Worm (Caenorhabditis elegans) whole organism, L4 larva: ENCODE results near the gene K08E4.3.

Source experiments
- F44E2.7 ChIP-seq: fragments of 200-800 bp; sonication (Bioruptor generic); IDR thresholded peaks from 2 replicates; pipeline ENCODE4 v2.1.2; 2022; ENCODE audit warnings: missing genetic modification characterization, missing compliant biosample characterization
- R02D3.7 ChIP-seq: fragments of 150-350 bp; sonication (generic microtip); optimal IDR thresholded peaks from 3 replicates; lab custom pipeline; 2014; ENCODE audit warnings: missing biosample characterization, missing genetic modification characterization
- T20F7.1 ChIP-seq: fragments of 200-800 bp; sonication (Bioruptor generic); optimal IDR thresholded peaks from 2 replicates; lab custom pipeline; 2018; ENCODE audit warnings: mild to moderate bottlenecking, missing genetic modification characterization, missing compliant biosample characterization
- T26A8.4 ChIP-seq: fragments of 200-800 bp; sonication (Bioruptor generic); IDR thresholded peaks from 2 replicates; pipeline ENCODE4 v1.3.6; 2022; ENCODE audit warnings: missing genetic modification characterization, missing compliant biosample characterization
- Y48G9A.11 ChIP-seq: fragments of 200-800 bp; sonication (Bioruptor generic); IDR thresholded peaks from 2 replicates; pipeline ENCODE4 v1.3.6; 2022; ENCODE audit warnings: missing genetic modification reagents, missing genetic modification characterization, missing compliant biosample characterization
- Y5F2A.4 ChIP-seq: fragments of 200-800 bp; sonication (Bioruptor generic); optimal IDR thresholded peaks from 2 replicates; lab custom pipeline; 2018; ENCODE audit warnings: mild to moderate bottlenecking, missing genetic modification characterization, missing compliant biosample characterization
- ZK546.5 ChIP-seq, 2 experiments: sonication (generic microtip); optimal IDR thresholded peaks; 2 replicates each; lab custom pipeline; 2017; ENCODE audit warnings: missing biosample characterization in 2 of 2, missing genetic modification characterization in 2 of 2
- aha-1 ChIP-seq: fragments of 150-350 bp; peaks from one replicate; lab custom pipeline; 2014; ENCODE audit warnings: missing biosample characterization, missing genetic modification characterization
- ceh-28 ChIP-seq: fragments of 150-350 bp; optimal IDR thresholded peaks from 2 replicates; lab custom pipeline; 2014; ENCODE audit warnings: missing biosample characterization, missing genetic modification reagents, missing genetic modification characterization
- daf-12 ChIP-seq: fragments of 150-350 bp; optimal IDR thresholded peaks from 2 replicates; lab custom pipeline; 2014; ENCODE audit warnings: missing biosample characterization, missing genetic modification reagents, missing genetic modification characterization
- daf-16 ChIP-seq, 3 experiments: sonication (generic microtip); optimal IDR thresholded peaks; 2 replicates each; lab custom pipeline; 2016 to 2017; ENCODE audit warnings: missing genetic modification characterization in 3 of 3, missing genetic modification reagents in 3 of 3, mild to moderate bottlenecking in 2 of 3, missing compliant biosample characterization in 2 of 3, missing biosample characterization in 1 of 3, moderate library complexity in 1 of 3
- dmd-6 ChIP-seq: fragments of 200-800 bp; sonication (Bioruptor generic); IDR thresholded peaks from 2 replicates; pipeline ENCODE4 v1.3.6; 2022; ENCODE audit warnings: missing genetic modification reagents, missing genetic modification characterization, missing compliant biosample characterization
- dmd-8 ChIP-seq: fragments of 200-800 bp; sonication (Bioruptor generic); IDR thresholded peaks from 2 replicates; pipeline ENCODE4 v1.3.6; 2022; ENCODE audit warnings: missing genetic modification characterization, missing compliant biosample characterization
- dmd-9 ChIP-seq: fragments of 200-800 bp; sonication (Bioruptor generic); IDR thresholded peaks from 2 replicates; pipeline ENCODE4 v1.3.6; 2022; ENCODE audit warnings: missing genetic modification reagents, missing genetic modification characterization, missing compliant biosample characterization
- duxl-1 ChIP-seq: sonication (generic microtip); optimal IDR thresholded peaks from 2 replicates; lab custom pipeline; 2016; ENCODE audit warnings: mild to moderate bottlenecking, missing genetic modification characterization, moderate library complexity, missing compliant biosample characterization; ENCODE audit not compliant: poor library complexity
- egl-27 ChIP-seq: sonication (generic microtip); optimal IDR thresholded peaks from 3 replicates; lab custom pipeline; 2017; ENCODE audit warnings: missing biosample characterization, missing genetic modification reagents, missing genetic modification characterization
- hif-1 ChIP-seq, 2 experiments: sonication (generic microtip); optimal IDR thresholded peaks; 2 replicates each; lab custom pipeline; 2016 to 2017; ENCODE audit warnings: missing compliant biosample characterization in 2 of 2, missing genetic modification characterization in 2 of 2, missing genetic modification reagents in 2 of 2, missing genotype in 2 of 2, mild to moderate bottlenecking in 1 of 2
- jun-1 ChIP-seq: fragments of 150-350 bp; optimal IDR thresholded peaks from 2 replicates; lab custom pipeline; 2014; ENCODE audit warnings: missing biosample characterization, missing genetic modification reagents, missing genetic modification characterization
- lim-7 ChIP-seq: fragments of 200-800 bp; sonication (Bioruptor generic); IDR thresholded peaks from 2 replicates; pipeline ENCODE4 v1.3.6; 2022; ENCODE audit warnings: missing genetic modification characterization, missing compliant biosample characterization
- lin-15B ChIP-seq: fragments of 150-350 bp; sonication (generic microtip); optimal IDR thresholded peaks from 3 replicates; lab custom pipeline; 2014; ENCODE audit warnings: missing biosample characterization, missing genetic modification characterization
- lin-38 ChIP-seq: fragments of 200-800 bp; sonication (Bioruptor generic); IDR thresholded peaks from 2 replicates; pipeline ENCODE4 v1.3.6; 2022; ENCODE audit warnings: missing genetic modification reagents, missing genetic modification characterization, missing compliant biosample characterization
- lir-3 ChIP-seq: sonication (generic microtip); optimal IDR thresholded peaks from 2 replicates; lab custom pipeline; 2016; ENCODE audit warnings: mild to moderate bottlenecking, missing genetic modification characterization, missing compliant biosample characterization
- lsy-2 ChIP-seq, 2 experiments: fragments of 150-350 bp in 1 of 2; sonication (generic microtip) in 1 of 2; optimal IDR thresholded peaks; 2 replicates each; lab custom pipeline; 2014 to 2017; ENCODE audit warnings: missing biosample characterization in 2 of 2, missing genetic modification characterization in 2 of 2
- madf-9 ChIP-seq: fragments of 200-800 bp; sonication (Bioruptor generic); conservative IDR thresholded peaks from 2 replicates; pipeline ENCODE4 v1.3.6; 2022; ENCODE audit warnings: missing genetic modification reagents, missing genetic modification characterization, missing compliant biosample characterization
- mdt-29 ChIP-seq: fragments of 200-800 bp; sonication (Bioruptor generic); IDR thresholded peaks from 2 replicates; pipeline ENCODE4 v1.3.6; 2022; ENCODE audit warnings: missing genetic modification reagents, missing genetic modification characterization, missing compliant biosample characterization
- mes-2 ChIP-seq: sonication (generic microtip); optimal IDR thresholded peaks from 2 replicates; lab custom pipeline; 2016; ENCODE audit warnings: missing genotype, mild to moderate bottlenecking, missing genetic modification characterization, missing compliant biosample characterization; ENCODE audit not compliant: poor library complexity, severe bottlenecking
- nhr-11 ChIP-seq: fragments of 150-350 bp; optimal IDR thresholded peaks from 2 replicates; lab custom pipeline; 2014; ENCODE audit warnings: missing biosample characterization, missing genetic modification characterization
- nhr-28 ChIP-seq: fragments of 150-350 bp; optimal IDR thresholded peaks from 2 replicates; lab custom pipeline; 2014; ENCODE audit warnings: missing biosample characterization, missing genetic modification characterization
- pqm-1 ChIP-seq: sonication (generic microtip); optimal IDR thresholded peaks from 2 replicates; lab custom pipeline; 2017; ENCODE audit warnings: missing biosample characterization, missing genetic modification characterization
- sdz-12 ChIP-seq: fragments of 200-800 bp; sonication (Bioruptor generic); optimal IDR thresholded peaks from 2 replicates; lab custom pipeline; 2018; ENCODE audit warnings: mild to moderate bottlenecking, missing genetic modification characterization, missing compliant biosample characterization
- set-16 ChIP-seq: fragments of 200-800 bp; sonication (Bioruptor generic); IDR thresholded peaks from 2 replicates; pipeline ENCODE4 v1.3.6; 2022; ENCODE audit warnings: missing genetic modification reagents, missing genetic modification characterization, missing compliant biosample characterization
- snpc-1.2 ChIP-seq: fragments of 200-800 bp; sonication (Bioruptor generic); IDR thresholded peaks from 2 replicates; pipeline ENCODE4 v1.3.6; 2022; ENCODE audit warnings: missing genetic modification reagents, missing genetic modification characterization, missing compliant biosample characterization
- snpc-4 ChIP-seq: fragments of 150-350 bp; optimal IDR thresholded peaks from 2 replicates; lab custom pipeline; 2014; ENCODE audit warnings: missing biosample characterization, missing genetic modification characterization
- spr-1 ChIP-seq: sonication (generic microtip); optimal IDR thresholded peaks from 2 replicates; lab custom pipeline; 2016; ENCODE audit warnings: mild to moderate bottlenecking, missing genetic modification characterization, missing compliant biosample characterization
- spr-3 ChIP-seq: fragments of 200-800 bp; sonication (Bioruptor generic); optimal IDR thresholded peaks from 2 replicates; lab custom pipeline; 2018; ENCODE audit warnings: mild to moderate bottlenecking, missing genetic modification characterization, missing compliant biosample characterization
- tra-1 ChIP-seq: fragments of 200-800 bp; sonication (Bioruptor generic); IDR thresholded peaks from 2 replicates; pipeline ENCODE4 v1.3.6; 2022; ENCODE audit warnings: missing genetic modification reagents, missing genetic modification characterization, missing compliant biosample characterization
- unc-62 ChIP-seq, 3 experiments: fragments of 150-350 bp in 1 of 3; sonication (generic microtip); optimal IDR thresholded peaks in 2 of 3; peaks in 1 of 3; 1 replicate in 1 of 3; 2 replicates in 2 of 3; lab custom pipeline; 2014 to 2017; ENCODE audit warnings: missing biosample characterization in 3 of 3, missing genetic modification characterization in 3 of 3, missing genetic modification reagents in 3 of 3, missing genotype in 1 of 3
- zip-2 ChIP-seq: fragments of 150-350 bp; optimal IDR thresholded peaks from 2 replicates; lab custom pipeline; 2014; ENCODE audit warnings: missing biosample characterization, missing genetic modification characterization

Gene K08E4.3

ce11 chrIV:12010377-12010776 lies 47.2 kb upstream of the K08E4.3 start (continued):
- no peak for TF ChIP-seq jun-1 (tag; lab: Kevin White, UChicago)
- no peak for TF ChIP-seq snpc-4
- TF ChIP-seq lin-38 = no peak
- peak in 1 of 2 experiments; percentile 30 for TF ChIP-seq hif-1 (tag; optimal IDR thresholded peaks at IDR 0.05; lab: Kevin White, UChicago)
- no peak for TF ChIP-seq mdt-29
- TF ChIP-seq dmd-9 = no peak
- no peak for TF ChIP-seq ceh-28 (tag; lab: Kevin White, UChicago)
- no peak for TF ChIP-seq lin-15B (tag; lab: Kevin White, UChicago)
- no peak for TF ChIP-seq duxl-1 (tag; lab: Kevin White, UChicago)
- no peak for TF ChIP-seq unc-62 (GFP tag; optimal IDR thresholded peaks at IDR 0.05 in 1 of 2; lab: Kevin White, UChicago)
- no peak for TF ChIP-seq unc-62 (tag; optimal IDR thresholded peaks at IDR 0.05; lab: Kevin White, UChicago)
- no peak for TF ChIP-seq zip-2 (tag; lab: Kevin White, UChicago)
- peak; percentile 74 for TF ChIP-seq nhr-11
- TF ChIP-seq tra-1 (GFP tag; lab: Robert Waterston, UW) = 0 out of 2 replicates have a peak, but pooled peaks have one; percentile 34
- TF ChIP-seq nhr-28 = no peak
- 0 out of 2 replicates have a peak, but pooled peaks have one; percentile 9 for TF ChIP-seq dmd-6 (GFP tag; lab: Robert Waterston, UW)
- TF ChIP-seq R02D3.7 (tag; lab: Kevin White, UChicago) = no peak
- no peak for TF ChIP-seq T20F7.1 (GFP tag; lab: Kevin White, UChicago)
- TF ChIP-seq lir-3 (tag; lab: Kevin White, UChicago) = no peak
- no peak for TF ChIP-seq lim-7 (GFP tag; lab: Robert Waterston, UW)
- peak in 1 of 2 experiments; percentile 54 for TF ChIP-seq daf-16 (GFP tag; optimal IDR thresholded peaks at IDR 0.05; lab: Kevin White, UChicago)
- no peak for TF ChIP-seq daf-16 (tag; optimal IDR thresholded peaks at IDR 0.05; lab: Kevin White, UChicago)
- TF ChIP-seq mes-2 (tag; lab: Kevin White, UChicago) = no peak
- no peak for TF ChIP-seq T26A8.4 (GFP tag; lab: Robert Waterston, UW)
- TF ChIP-seq F44E2.7 (GFP tag; lab: Robert Waterston, UW) = no peak
- no peak for TF ChIP-seq dmd-8
- TF ChIP-seq Y48G9A.11 (GFP tag; lab: Robert Waterston, UW) = no peak
- no peak for TF ChIP-seq pqm-1 (tag; lab: Kevin White, UChicago)
- TF ChIP-seq spr-3 = no peak
- no peak for TF ChIP-seq egl-27 (tag; lab: Kevin White, UChicago)
- no peak for TF ChIP-seq sdz-12

- TF ChIP-seq madf-9 (no peak), ZK546.5 (tag; optimal IDR thresholded peaks at IDR 0.05; lab: Kevin White, UChicago) (no peak), lsy-2 (tag; optimal IDR thresholded peaks at IDR 0.05; lab: Kevin White, UChicago) (no peak), Y5F2A.4 (GFP tag; lab: Kevin White, UChicago) (no peak), snpc-4 (no peak), spr-3 (no peak), egl-27 (tag; lab: Kevin White, UChicago) (no peak), aha-1 (tag; lab: Kevin White, UChicago) (no peak), daf-12 (no peak), dmd-9 (no peak), T26A8.4 (GFP tag; lab: Robert Waterston, UW) (no peak), spr-1 (no peak), snpc-1.2 (no peak), set-16 (GFP tag; lab: Robert Waterston, UW) (no peak)
Measured at ce11 chrIV:12010859-12011258, 46.7 kb upstream of the K08E4.3 start, which contains the start of the genes ZK617.26 and unc-22. ZK617.26 (minus strand) TSS chrIV:12010959. unc-22 (minus strand) TSS chrIV:12011007.
